Worm (Caenorhabditis elegans): ENCODE data around the gene daf-5.

The daf-5 gene

ce11 chrII:14063044-14063500 lies 11.0 kb upstream of the daf-5 start, which contains the start of gene lem-2:
Gene lem-2, plus strand, starts transcription at chrII:14063450.
- TF ChIP-seq him-1 (tag; optimal IDR thresholded peaks at IDR 0.05) (peak; percentile 25), W03F9.2 (tag; optimal IDR thresholded peaks at IDR 0.05) (peak; percentile 73), dao-5 (tag; optimal IDR thresholded peaks at IDR 0.05) (no peak)

- no peak for TF ChIP-seq dao-5 (tag; optimal IDR thresholded peaks at IDR 0.05)
- TF ChIP-seq him-1 (tag; optimal IDR thresholded peaks at IDR 0.05), result no peak
- no peak for TF ChIP-seq W03F9.2 (tag; optimal IDR thresholded peaks at IDR 0.05)
Observed at ce11 chrII:14060885-14061284, 8.8 kb upstream of the daf-5 start.

- no peak for TF ChIP-seq him-1 (tag; optimal IDR thresholded peaks at IDR 0.05)
- TF ChIP-seq W03F9.2 (tag; optimal IDR thresholded peaks at IDR 0.05), result no peak
- TF ChIP-seq dao-5 (tag; optimal IDR thresholded peaks at IDR 0.05), result no peak
Observed at ce11 chrII:14060439-14060838, 8.3 kb upstream of the daf-5 start, which contains the start of gene W01G7.4. Gene W01G7.4, plus strand, starts transcription at chrII:14060739.

ce11 chrII:14059767-14060166 lies 7.7 kb upstream of the daf-5 start, which contains the start of gene rpb-11:
Gene rpb-11, plus strand, starts transcription at chrII:14060085.
- TF ChIP-seq him-1 (tag; optimal IDR thresholded peaks at IDR 0.05), result peak; percentile 39
- peak; percentile 93 for TF ChIP-seq W03F9.2 (tag; optimal IDR thresholded peaks at IDR 0.05)
- TF ChIP-seq dao-5 (tag; optimal IDR thresholded peaks at IDR 0.05), result no peak

ce11 chrII:14055717-14056116 lies 3.6 kb upstream of the daf-5 start:
- TF ChIP-seq dao-5 (tag; optimal IDR thresholded peaks at IDR 0.05) (no peak), him-1 (tag; optimal IDR thresholded peaks at IDR 0.05) (no peak), W03F9.2 (tag; optimal IDR thresholded peaks at IDR 0.05) (no peak)

- TF ChIP-seq him-1 (tag; optimal IDR thresholded peaks at IDR 0.05), result no peak
- no peak for TF ChIP-seq W03F9.2 (tag; optimal IDR thresholded peaks at IDR 0.05)
- TF ChIP-seq dao-5 (tag; optimal IDR thresholded peaks at IDR 0.05), result no peak
Observed at ce11 chrII:14053141-14053540, 1.0 kb upstream of the daf-5 start.

- TF ChIP-seq dao-5 (tag; optimal IDR thresholded peaks at IDR 0.05), result no peak
- no peak for TF ChIP-seq W03F9.2 (tag; optimal IDR thresholded peaks at IDR 0.05)
- no peak for TF ChIP-seq him-1 (tag; optimal IDR thresholded peaks at IDR 0.05)
Observed at ce11 chrII:14051474-14051934, 600 bp downstream of the daf-5 start.

ce11 chrII:14050506-14050905 lies 1.6 kb downstream of the daf-5 start:
- no peak for TF ChIP-seq him-1 (tag; optimal IDR thresholded peaks at IDR 0.05)
- TF ChIP-seq dao-5 (tag; optimal IDR thresholded peaks at IDR 0.05), result no peak
- TF ChIP-seq W03F9.2 (tag; optimal IDR thresholded peaks at IDR 0.05), result no peak

ce11 chrII:14049097-14049496 lies 3.0 kb downstream of the daf-5 start:
- no peak for TF ChIP-seq dao-5 (tag; optimal IDR thresholded peaks at IDR 0.05)
- no peak for TF ChIP-seq him-1 (tag; optimal IDR thresholded peaks at IDR 0.05)
- TF ChIP-seq W03F9.2 (tag; optimal IDR thresholded peaks at IDR 0.05), result no peak

ce11 chrII:14046491-14046890 lies 5.6 kb downstream of the daf-5 start:
- TF ChIP-seq W03F9.2 (tag; optimal IDR thresholded peaks at IDR 0.05) (no peak), him-1 (tag; optimal IDR thresholded peaks at IDR 0.05) (no peak), dao-5 (tag; optimal IDR thresholded peaks at IDR 0.05) (no peak)

ce11 chrII:14045934-14046470 lies 6.1 kb downstream of the daf-5 start:
- TF ChIP-seq W03F9.2 (tag; optimal IDR thresholded peaks at IDR 0.05) (no peak), him-1 (tag; optimal IDR thresholded peaks at IDR 0.05) (no peak)

- TF ChIP-seq W03F9.2 (tag; optimal IDR thresholded peaks at IDR 0.05) (no peak), him-1 (tag; optimal IDR thresholded peaks at IDR 0.05) (no peak), dao-5 (tag; optimal IDR thresholded peaks at IDR 0.05) (no peak)
Observed at ce11 chrII:14045235-14045634, 6.9 kb downstream of the daf-5 start.

- TF ChIP-seq W03F9.2 (tag; optimal IDR thresholded peaks at IDR 0.05), result peak; percentile 33
- TF ChIP-seq dao-5 (tag; optimal IDR thresholded peaks at IDR 0.05), result no peak
- TF ChIP-seq him-1 (tag; optimal IDR thresholded peaks at IDR 0.05), result peak; percentile 83
Observed at ce11 chrII:14044199-14044598, 7.9 kb downstream of the daf-5 start.

ce11 chrII:14042836-14043604 lies 9.1 kb downstream of the daf-5 start:
- TF ChIP-seq W03F9.2 (tag; optimal IDR thresholded peaks at IDR 0.05), result no peak
- TF ChIP-seq him-1 (tag; optimal IDR thresholded peaks at IDR 0.05), result no peak
- no peak for TF ChIP-seq dao-5 (tag; optimal IDR thresholded peaks at IDR 0.05)
